Worm (Caenorhabditis elegans): ENCODE measurements around the gene C02E7.10.

DNA sequence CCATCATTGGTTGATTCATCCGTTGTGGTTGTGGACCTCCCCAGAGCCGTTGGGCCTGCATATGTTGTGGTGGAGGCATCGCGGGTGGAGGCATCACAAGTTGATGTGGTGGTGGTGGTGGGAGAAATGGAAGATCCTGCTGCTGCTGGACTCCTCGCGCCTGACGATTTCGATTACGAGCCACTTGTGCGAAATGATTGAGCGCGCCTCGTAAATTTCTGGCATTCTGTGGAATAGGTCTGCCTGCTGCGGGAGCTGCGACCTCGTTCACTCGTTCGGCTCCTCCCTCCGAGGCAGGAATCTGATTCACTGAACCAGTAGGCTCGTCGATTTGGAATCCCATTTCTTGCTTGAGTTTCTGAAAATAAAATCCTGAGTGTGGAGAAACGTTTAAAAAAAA lies 27.8 kb upstream of the C02E7.10 start:
- TF ChIP-seq nhr-237 (tag; optimal IDR thresholded peaks at IDR 0.05), result no peak
- no peak for TF ChIP-seq nhr-2 (tag; optimal IDR thresholded peaks at IDR 0.05)
- no peak for TF ChIP-seq mep-1 (tag; optimal IDR thresholded peaks at IDR 0.05)
- TF ChIP-seq mls-2 (tag; optimal IDR thresholded peaks at IDR 0.05), result no peak
- TF ChIP-seq elt-1 (tag; optimal IDR thresholded peaks at IDR 0.05; ENCODE audit: borderline replicate concordance, insufficient read depth), result no peak
- TF ChIP-seq sem-2 (GFP tag; optimal IDR thresholded peaks at IDR 0.05), result no peak
- no peak for TF ChIP-seq unc-39 (tag; optimal IDR thresholded peaks at IDR 0.05)
